Fruit fly (Drosophila melanogaster): ENCODE results near the gene CG42521.

The CG42521 gene

dm6 chr3L:10648431-10648830 lies 25.1 kb upstream of the CG42521 start (continued):
- TF ChIP-seq spab (GFP tag; optimal IDR thresholded peaks at IDR 0.05) (no peak), eg (GFP tag; IDR thresholded peaks at IDR 0.05) (peak; percentile 67), CG31627 (GFP tag; optimal IDR thresholded peaks at IDR 0.05) (peak; percentile 6), CG8119 (GFP tag; IDR thresholded peaks at IDR 0.05) (peak; percentile 69), Sox14 (GFP tag; optimal IDR thresholded peaks at IDR 0.05) (peak; percentile 42), Hr38 (GFP tag; optimal IDR thresholded peaks at IDR 0.05) (no peak), CG10631 (GFP tag; optimal IDR thresholded peaks at IDR 0.05) (peak; percentile 9), CG11762 (GFP tag; optimal IDR thresholded peaks at IDR 0.05; ENCODE audit: insufficient read depth) (no peak)

DNA sequence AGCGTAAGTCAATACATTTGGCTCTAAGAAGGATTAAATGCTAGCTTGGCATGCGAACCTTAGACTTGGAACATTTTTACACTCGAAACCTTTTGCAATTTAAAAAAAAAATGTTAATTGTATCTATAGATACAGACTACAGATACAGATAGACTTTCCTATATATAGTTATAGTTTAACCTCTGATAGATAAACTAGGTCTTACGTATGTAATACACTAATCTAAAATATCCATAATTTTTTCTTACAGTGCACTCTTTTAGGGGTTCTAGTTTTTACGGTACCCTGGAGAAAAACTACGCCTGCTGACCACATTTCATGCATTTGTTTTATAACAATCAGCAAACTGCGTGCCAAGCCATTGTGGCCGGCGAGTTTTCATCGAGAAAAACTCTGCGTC lies 23.8 kb upstream of the CG42521 start:
- peak; percentile 58; the same call in 2 of the 3 replicates for TF ChIP-seq CG8119 (GFP tag; IDR thresholded peaks at IDR 0.05)
- TF ChIP-seq CG32006 (GFP tag; optimal IDR thresholded peaks at IDR 0.05) = peak; percentile 14
- TF ChIP-seq fd85E (GFP tag; optimal IDR thresholded peaks at IDR 0.05) = no peak
- no peak for TF ChIP-seq pdm3 (GFP tag; optimal IDR thresholded peaks at IDR 0.05)
- TF ChIP-seq CG15336 (GFP tag; IDR thresholded peaks at IDR 0.05) = peak; percentile 54
- TF ChIP-seq CG16779 (tag; optimal IDR thresholded peaks at IDR 0.05) = no peak
- TF ChIP-seq CG3032 (tag; optimal IDR thresholded peaks at IDR 0.05) = no peak
- TF ChIP-seq CG8319 (GFP tag; optimal IDR thresholded peaks at IDR 0.05) = no peak
- no peak for TF ChIP-seq CG4318 (GFP tag; optimal IDR thresholded peaks at IDR 0.05)
- TF ChIP-seq esn (GFP tag; optimal IDR thresholded peaks at IDR 0.05) = no peak
- TF ChIP-seq Gug (GFP tag; IDR thresholded peaks at IDR 0.05) = no peak
- TF ChIP-seq eg (GFP tag; IDR thresholded peaks at IDR 0.05) = 0 out of 3 replicates have a peak, but pooled peaks have one; percentile 14
- TF ChIP-seq Eip78C (GFP tag) = peak; percentile 27

- TF ChIP-seq CG7368 (GFP tag; optimal IDR thresholded peaks at IDR 0.05) (no peak), ss (GFP tag; optimal IDR thresholded peaks at IDR 0.05) (peak in 1 of 2 experiments; percentile 80), CG6163 (GFP tag; IDR thresholded peaks at IDR 0.05) (no peak; the same call in 2 of the 3 replicates), eg (GFP tag; IDR thresholded peaks at IDR 0.05) (0 out of 3 replicates have a peak, but pooled peaks have one; percentile 27), Eip78C (GFP tag) (peak; percentile 21)
These were observed 22.6 kb upstream of the CG42521 start for dm6 chr3L:10645965-10646364.

DNA sequence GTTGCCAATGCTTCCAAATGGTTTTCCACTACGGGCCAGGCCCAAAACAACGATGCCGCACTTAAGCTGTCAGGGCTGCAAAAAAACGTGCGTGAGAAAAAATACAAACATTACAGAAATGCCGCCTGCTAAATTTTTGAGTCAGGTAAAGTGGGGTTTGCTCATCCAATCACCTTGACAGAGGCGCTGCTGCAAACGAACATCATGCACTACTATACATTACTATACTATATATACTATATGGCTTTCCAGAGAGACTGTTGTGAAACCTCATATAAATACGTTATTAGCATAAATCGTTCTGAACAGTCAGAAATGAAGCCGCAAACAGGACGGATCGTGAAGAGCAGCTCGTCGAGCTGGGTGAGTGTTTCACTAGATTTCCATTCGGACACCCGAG lies 19.9 kb upstream of the CG42521 start, which contains the start of gene CG14153:
TSS of gene CG14153 (plus strand) at position 301 of the 400 bp plus-strand sequence.
- TF ChIP-seq pdm3 (GFP tag; optimal IDR thresholded peaks at IDR 0.05) = no peak
- no peak for TF ChIP-seq CG6854 (GFP tag; optimal IDR thresholded peaks at IDR 0.05)
- TF ChIP-seq CG31627 (GFP tag; optimal IDR thresholded peaks at IDR 0.05) = no peak
- no peak for TF ChIP-seq CG6792 (GFP tag; optimal IDR thresholded peaks at IDR 0.05)
- TF ChIP-seq dac (GFP tag; optimal IDR thresholded peaks at IDR 0.05) = no peak
- TF ChIP-seq Smox (GFP tag; optimal IDR thresholded peaks at IDR 0.05) = no peak
- TF ChIP-seq spab (GFP tag; optimal IDR thresholded peaks at IDR 0.05) = no peak

dm6 chr3L:10641589-10641988 lies 18.2 kb upstream of the CG42521 start, which contains the start of gene CG14154:
TSS of gene CG14154 (plus strand) at chr3L:10641889.
- no peak for TF ChIP-seq cyc (GFP tag; optimal IDR thresholded peaks at IDR 0.05)
- no peak for TF ChIP-seq achi (GFP tag; optimal IDR thresholded peaks at IDR 0.05)
- no peak for TF ChIP-seq Hr39 (GFP tag; optimal IDR thresholded peaks at IDR 0.05)
- TF ChIP-seq fd59A (GFP tag; optimal IDR thresholded peaks at IDR 0.05) = no peak
- TF ChIP-seq ss (GFP tag; optimal IDR thresholded peaks at IDR 0.05) = no peak
- TF ChIP-seq spab (GFP tag; optimal IDR thresholded peaks at IDR 0.05) = no peak
- TF ChIP-seq CG9139 (GFP tag; optimal IDR thresholded peaks at IDR 0.05) = no peak
- TF ChIP-seq CG7368 (GFP tag; optimal IDR thresholded peaks at IDR 0.05) = no peak
- no peak for TF ChIP-seq Eip78C (GFP tag)
- no peak for TF ChIP-seq net (GFP tag; optimal IDR thresholded peaks at IDR 0.05)
- TF ChIP-seq Hr4 (GFP tag; optimal IDR thresholded peaks at IDR 0.05) = no peak
- no peak for TF ChIP-seq Smox (GFP tag; optimal IDR thresholded peaks at IDR 0.05)
- no peak for TF ChIP-seq CG8632 (GFP tag; optimal IDR thresholded peaks at IDR 0.05)
- TF ChIP-seq CG8119 (GFP tag; IDR thresholded peaks at IDR 0.05) = no peak
